Worm (Caenorhabditis elegans) whole organism, L2 larva: ENCODE data around the gene spp-10.

Experiments
- Y55F3AM.14 ChIP-seq: fragments of 200-800 bp; sonication (Bioruptor generic); optimal IDR thresholded peaks from 2 replicates; lab custom pipeline; 2018; ENCODE audit warnings: mild to moderate bottlenecking, missing genetic modification characterization, missing compliant biosample characterization
- crh-2 ChIP-seq: sonication (generic microtip); optimal IDR thresholded peaks from 2 replicates; lab custom pipeline; 2017; ENCODE audit warnings: missing biosample characterization, missing genetic modification characterization
- egl-27 ChIP-seq: sonication (generic microtip); optimal IDR thresholded peaks from 3 replicates; lab custom pipeline; 2017; ENCODE audit warnings: missing biosample characterization, missing genetic modification reagents, missing genetic modification characterization
- elt-3 ChIP-seq: sonication (generic microtip); optimal IDR thresholded peaks from 2 replicates; lab custom pipeline; 2017; ENCODE audit warnings: missing biosample characterization, missing genetic modification characterization
- fos-1 ChIP-seq: fragments of 150-350 bp; optimal IDR thresholded peaks from 2 replicates; lab custom pipeline; 2014; ENCODE audit warnings: missing biosample characterization, missing genetic modification characterization
- lin-11 ChIP-seq: fragments of 150-350 bp; sonication (generic microtip); optimal IDR thresholded peaks from 2 replicates; lab custom pipeline; 2014; ENCODE audit warnings: missing biosample characterization, missing genetic modification characterization, inconsistent platforms, mixed read lengths
- lsy-2 ChIP-seq, 2 experiments: fragments of 150-350 bp in 1 of 2; sonication (generic microtip) in 1 of 2; optimal IDR thresholded peaks; 2 replicates each; lab custom pipeline; 2014 to 2017; ENCODE audit warnings: missing biosample characterization in 2 of 2, missing genetic modification characterization in 2 of 2
- nhr-10 ChIP-seq: sonication (generic microtip); optimal IDR thresholded peaks from 2 replicates; lab custom pipeline; 2017; ENCODE audit warnings: missing biosample characterization, missing genetic modification characterization
- nhr-11 ChIP-seq: fragments of 150-350 bp; optimal IDR thresholded peaks from 2 replicates; lab custom pipeline; 2014; ENCODE audit warnings: missing biosample characterization, missing genetic modification characterization
- nhr-237 ChIP-seq: fragments of 150-350 bp; optimal IDR thresholded peaks from 2 replicates; lab custom pipeline; 2014; ENCODE audit warnings: missing biosample characterization, missing genetic modification characterization
- unc-55 ChIP-seq: fragments of 150-350 bp; sonication (generic microtip); optimal IDR thresholded peaks from 3 replicates; lab custom pipeline; 2014; ENCODE audit warnings: missing biosample characterization, missing genetic modification reagents, missing genetic modification characterization
- unc-62 ChIP-seq: fragments of 150-350 bp; optimal IDR thresholded peaks from 2 replicates; lab custom pipeline; 2014; ENCODE audit warnings: missing biosample characterization, missing genetic modification reagents, missing genetic modification characterization
- ztf-11 ChIP-seq: sonication (generic microtip); optimal IDR thresholded peaks from 2 replicates; lab custom pipeline; 2017; ENCODE audit warnings: missing biosample characterization, missing genetic modification characterization

DNA sequence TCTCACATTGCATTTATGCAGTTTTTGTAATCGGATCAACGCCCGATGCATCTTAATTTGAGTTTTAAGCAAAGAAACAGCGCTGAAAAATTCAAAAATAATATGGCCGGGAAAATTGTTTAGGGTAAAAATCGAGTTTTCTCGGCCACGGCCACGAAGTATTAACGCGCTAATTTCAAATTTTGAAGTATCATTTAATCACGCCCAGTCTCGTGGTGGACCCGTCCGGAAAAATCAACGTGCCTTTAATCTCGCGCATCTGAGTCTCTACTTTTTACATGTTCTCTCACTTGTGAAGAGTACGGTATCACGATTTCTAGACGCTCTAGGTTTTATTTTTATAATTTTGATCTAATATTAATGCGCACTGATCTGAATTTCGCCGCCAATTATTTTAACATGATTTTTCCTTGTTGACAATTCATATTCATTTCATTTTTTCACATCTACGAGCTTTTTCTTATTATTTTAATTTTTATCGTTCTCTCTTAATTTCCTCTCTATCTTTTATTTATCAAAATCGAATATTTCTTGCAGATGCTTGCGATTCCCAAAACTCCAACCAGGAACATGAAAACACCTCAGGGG, 21.9 kb downstream of the spp-10 start, which contains the start of the genes acdh-13 and mesp-1:
- TF ChIP-seq fos-1 (tag; lab: Kevin White, UChicago) (no peak), ztf-11 (tag; lab: Kevin White, UChicago) (no peak), nhr-11 (no peak), unc-62 (GFP tag; lab: Kevin White, UChicago) (no peak), lin-11 (tag; lab: Kevin White, UChicago) (no peak), crh-2 (tag; lab: Kevin White, UChicago) (no peak), unc-55 (peak; percentile 59), Y55F3AM.14 (no peak), nhr-10 (no peak), egl-27 (tag; lab: Kevin White, UChicago) (no peak), elt-3 (tag; lab: Kevin White, UChicago) (no peak), lsy-2 (tag; optimal IDR thresholded peaks at IDR 0.05; lab: Kevin White, UChicago) (peak in 1 of 2 experiments; percentile 68), nhr-237 (no peak)
